Worm (Caenorhabditis elegans): ENCODE results near the gene gst-11.

Gene gst-11

DNA sequence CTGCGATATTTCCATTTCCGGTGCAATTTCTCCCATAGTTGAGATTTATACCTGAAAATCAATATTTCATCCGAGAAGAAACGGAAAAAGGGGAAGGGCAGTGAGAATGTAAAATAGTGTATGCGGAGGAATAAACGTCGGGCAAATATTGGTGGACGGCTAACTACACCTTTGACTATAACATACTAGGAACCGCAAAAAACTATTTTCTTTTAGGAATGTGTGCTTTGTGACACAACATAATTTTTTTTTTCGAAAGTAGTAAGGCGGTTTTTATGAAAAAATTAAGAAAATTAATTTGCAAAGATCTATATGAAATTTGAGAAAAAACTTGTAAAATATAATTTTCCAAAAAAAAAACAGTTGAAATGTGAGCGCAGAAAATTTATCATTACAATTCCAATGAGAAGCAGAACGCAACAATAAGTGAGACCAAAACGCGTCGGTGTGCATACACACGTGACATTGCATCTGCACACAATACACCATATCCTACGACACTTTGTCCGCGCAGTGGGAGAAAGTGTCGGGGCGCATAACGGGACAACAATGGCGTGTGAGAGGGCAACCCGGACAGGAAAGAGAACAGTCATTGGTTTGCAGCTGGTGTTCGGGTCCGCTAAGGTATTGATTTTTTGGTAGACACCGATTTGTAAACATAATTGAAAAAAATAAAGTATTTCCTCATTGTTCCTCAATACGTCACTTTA is 16.7 kb upstream of the gst-11 start, which contains the start of the genes sax-1 and R11G1.2:
sax-1 (minus strand) TSS at position 51 of the 710 bp plus-strand sequence.
R11G1.2 (plus strand) TSS at position 515 of the 710 bp plus-strand sequence.
- TF ChIP-seq mls-2 (tag; optimal IDR thresholded peaks at IDR 0.05) (peak; percentile 3), nhr-2 (tag; optimal IDR thresholded peaks at IDR 0.05) (peak; percentile 86), elt-1 (tag; optimal IDR thresholded peaks at IDR 0.05; ENCODE audit: borderline replicate concordance, insufficient read depth) (no peak), ham-2 (GFP tag; optimal IDR thresholded peaks at IDR 0.05) (no peak), mep-1 (tag; optimal IDR thresholded peaks at IDR 0.05) (peak; percentile 40), lsy-2 (tag; optimal IDR thresholded peaks at IDR 0.05) (peak; percentile 6), cnd-1 (tag; optimal IDR thresholded peaks at IDR 0.05) (peak; percentile 5), nhr-28 (tag; optimal IDR thresholded peaks at IDR 0.05) (no peak), pha-4 (tag; optimal IDR thresholded peaks at IDR 0.05) (peak; percentile 59), elt-3 (tag; optimal IDR thresholded peaks at IDR 0.05) (no peak), mab-5 (tag; optimal IDR thresholded peaks at IDR 0.05) (no peak), lin-32 (GFP tag; optimal IDR thresholded peaks at IDR 0.05) (peak; percentile 25), lin-13 (tag; optimal IDR thresholded peaks at IDR 0.05) (peak; percentile 73), M03D4.4 (tag; optimal IDR thresholded peaks at IDR 0.05) (no peak)

ce11 chrX:3645924-3646323 is 12.4 kb upstream of the gst-11 start:
- TF ChIP-seq ham-2 (GFP tag; optimal IDR thresholded peaks at IDR 0.05) (no peak), nhr-2 (tag; optimal IDR thresholded peaks at IDR 0.05) (no peak), nhr-237 (tag; optimal IDR thresholded peaks at IDR 0.05) (no peak), mab-5 (tag; optimal IDR thresholded peaks at IDR 0.05) (no peak), elt-1 (tag; optimal IDR thresholded peaks at IDR 0.05; ENCODE audit: borderline replicate concordance, insufficient read depth) (no peak), unc-120 (tag; optimal IDR thresholded peaks at IDR 0.05; ENCODE audit: poor library complexity, severe bottlenecking) (peak; percentile 27), nhr-76 (tag; optimal IDR thresholded peaks at IDR 0.05) (no peak), lin-13 (tag; optimal IDR thresholded peaks at IDR 0.05) (no peak), ceh-43 (GFP tag; optimal IDR thresholded peaks at IDR 0.05) (no peak), sem-2 (GFP tag; optimal IDR thresholded peaks at IDR 0.05) (no peak), cnd-1 (tag; optimal IDR thresholded peaks at IDR 0.05) (no peak), blmp-1 (tag; optimal IDR thresholded peaks at IDR 0.05) (no peak), hlh-1 (tag; optimal IDR thresholded peaks at IDR 0.05) (peak; percentile 59)

- no peak for TF ChIP-seq nhr-12 (tag; optimal IDR thresholded peaks at IDR 0.05)
- TF ChIP-seq nhr-76 (tag; optimal IDR thresholded peaks at IDR 0.05) = no peak
- no peak for TF ChIP-seq sptf-1 (tag; optimal IDR thresholded peaks at IDR 0.05)
- TF ChIP-seq nhr-28 (tag; optimal IDR thresholded peaks at IDR 0.05) = no peak
- no peak for TF ChIP-seq nhr-237 (tag; optimal IDR thresholded peaks at IDR 0.05)
- TF ChIP-seq mep-1 (tag; optimal IDR thresholded peaks at IDR 0.05) = no peak
- no peak for TF ChIP-seq M03D4.4 (tag; optimal IDR thresholded peaks at IDR 0.05)
- no peak for TF ChIP-seq unc-120 (tag; optimal IDR thresholded peaks at IDR 0.05; ENCODE audit: poor library complexity, severe bottlenecking)
- TF ChIP-seq nhr-2 (tag; optimal IDR thresholded peaks at IDR 0.05) = no peak
- TF ChIP-seq blmp-1 (tag; optimal IDR thresholded peaks at IDR 0.05) = no peak
- TF ChIP-seq ceh-39 (tag; optimal IDR thresholded peaks at IDR 0.05) = no peak
- no peak for TF ChIP-seq hlh-1 (tag; optimal IDR thresholded peaks at IDR 0.05)
- TF ChIP-seq sem-2 (GFP tag; optimal IDR thresholded peaks at IDR 0.05) = no peak
- no peak for TF ChIP-seq unc-62 (GFP tag; optimal IDR thresholded peaks at IDR 0.05)
Observed at ce11 chrX:3644796-3645195, 11.2 kb upstream of the gst-11 start, which contains the start of gene tmem-24. Gene tmem-24, minus strand, starts transcription at chrX:3644896.

ce11 chrX:3634782-3635181 is 1.2 kb upstream of the gst-11 start:
- TF ChIP-seq ces-1 (GFP tag; optimal IDR thresholded peaks at IDR 0.05) (peak; percentile 18), flh-1 (GFP tag; optimal IDR thresholded peaks at IDR 0.05) (no peak)

DNA sequence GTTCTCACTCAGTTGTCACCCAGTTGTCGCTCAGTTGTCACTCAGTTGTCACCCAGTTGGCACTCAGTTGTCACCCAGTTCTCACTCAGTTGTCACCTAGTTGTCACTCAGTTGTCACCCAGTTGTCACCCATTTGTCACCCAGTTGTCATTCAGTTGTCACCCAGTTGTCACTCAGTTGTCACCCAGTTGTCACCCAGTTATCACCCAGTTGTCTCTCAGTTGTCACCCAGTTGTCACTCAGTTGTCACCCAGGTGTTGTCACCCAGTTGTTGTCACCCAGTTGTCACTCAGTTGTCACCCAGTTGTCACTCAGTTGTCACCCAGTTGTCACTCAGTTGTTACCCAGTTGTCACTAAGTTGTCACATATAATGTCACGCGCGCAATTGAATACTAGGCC is 2.0 kb downstream of the gst-11 start:
- no peak for TF ChIP-seq sem-2 (GFP tag; optimal IDR thresholded peaks at IDR 0.05)
- peak; percentile 98 for TF ChIP-seq tbx-8 (GFP tag; optimal IDR thresholded peaks at IDR 0.05)

- no peak for TF ChIP-seq elt-3 (tag; optimal IDR thresholded peaks at IDR 0.05)
Observed at ce11 chrX:3630090-3630489, 3.5 kb downstream of the gst-11 start.

Measured in whole organism, mixed stage, embryonic.